Worm (Caenorhabditis elegans): ENCODE measurements around the gene srt-55.
A peak's percentile ranks its signal among the peaks of the same experiment; 100 is the strongest.

The srt-55 gene

ce11 chrIII:10076042-10076441, 30.2 kb downstream of the srt-55 start:
- TF ChIP-seq ztf-4 (tag; optimal IDR thresholded peaks at IDR 0.05) (no peak), pag-3 (tag; optimal IDR thresholded peaks at IDR 0.05; ENCODE audit: borderline replicate concordance, insufficient read depth) (no peak), dpl-1 (GFP tag; optimal IDR thresholded peaks at IDR 0.05) (peak in 1 of 3 experiments; percentile 8), irx-1 (tag; optimal IDR thresholded peaks at IDR 0.05) (no peak), dsc-1 (tag; optimal IDR thresholded peaks at IDR 0.05) (no peak), efl-1 (optimal IDR thresholded peaks at IDR 0.05) (no peak), efl-1 (GFP tag; optimal IDR thresholded peaks at IDR 0.05 in 1 of 2) (peak in 1 of 2 experiments; percentile 4), nhr-28 (tag; optimal IDR thresholded peaks at IDR 0.05) (no peak), efl-3 (GFP tag; optimal IDR thresholded peaks at IDR 0.05) (no peak), elt-2 (tag; optimal IDR thresholded peaks at IDR 0.05) (no peak)

- no peak for TF ChIP-seq lin-13 (GFP tag; optimal IDR thresholded peaks at IDR 0.05)
- TF ChIP-seq isw-1 (GFP tag; IDR thresholded peaks at IDR 0.05): no peak
- no peak for TF ChIP-seq C34B4.2 (tag; optimal IDR thresholded peaks at IDR 0.05)
- TF ChIP-seq tbx-2 (tag; optimal IDR thresholded peaks at IDR 0.05): no peak
- no peak for TF ChIP-seq nhr-47 (tag; optimal IDR thresholded peaks at IDR 0.05)
- no peak for TF ChIP-seq ceh-8 (GFP tag; optimal IDR thresholded peaks at IDR 0.05)
- TF ChIP-seq ama-1 (optimal IDR thresholded peaks at IDR 0.05): no peak
- TF ChIP-seq nhr-11 (tag; optimal IDR thresholded peaks at IDR 0.05): no peak
- TF ChIP-seq unc-30 (tag; optimal IDR thresholded peaks at IDR 0.05): no peak
- no peak for TF ChIP-seq ceh-82 (tag; optimal IDR thresholded peaks at IDR 0.05)
These were observed 37.0 kb downstream of the srt-55 start, which contains the start of gene T16G12.6 for ce11 chrIII:10069278-10069677. Gene T16G12.6 (plus strand): TSS chrIII:10069578.

ce11 chrIII:10064140-10064539, 42.1 kb downstream of the srt-55 start, which contains the start of gene ekl-6:
Gene ekl-6 (plus strand): TSS chrIII:10064404.
- TF ChIP-seq nhr-19 (GFP tag; conservative IDR thresholded peaks at IDR 0.05) (no peak; the same call in 1 of the 2 replicates), nhr-84 (tag; optimal IDR thresholded peaks at IDR 0.05) (no peak), unc-86 (tag; optimal IDR thresholded peaks at IDR 0.05) (peak; percentile 60), snu-23 (GFP tag; optimal IDR thresholded peaks at IDR 0.05) (no peak), lsy-2 (tag; optimal IDR thresholded peaks at IDR 0.05) (peak in 1 of 2 experiments; percentile 71), fkh-10 (GFP tag; optimal IDR thresholded peaks at IDR 0.05) (no peak), jun-1 (tag; optimal IDR thresholded peaks at IDR 0.05) (no peak), ceh-63 (GFP tag; optimal IDR thresholded peaks at IDR 0.05) (no peak), blmp-1 (tag; optimal IDR thresholded peaks at IDR 0.05) (no peak), rnt-1 (tag; optimal IDR thresholded peaks at IDR 0.05) (peak; percentile 97), unc-30 (tag; optimal IDR thresholded peaks at IDR 0.05) (no peak), nhr-237 (tag; optimal IDR thresholded peaks at IDR 0.05) (no peak), tlp-1 (tag; optimal IDR thresholded peaks at IDR 0.05) (no peak), mep-1 (tag; optimal IDR thresholded peaks at IDR 0.05) (peak; percentile 47), fkh-4 (tag; optimal IDR thresholded peaks at IDR 0.05; ENCODE audit: borderline replicate concordance) (peak; percentile 87), unc-130 (tag; optimal IDR thresholded peaks at IDR 0.05) (no peak), aha-1 (tag; optimal IDR thresholded peaks at IDR 0.05) (no peak), lin-13 (GFP tag; optimal IDR thresholded peaks at IDR 0.05) (peak; percentile 25), nhr-20 (tag; optimal IDR thresholded peaks at IDR 0.05) (peak; percentile 75), nhr-71 (tag; optimal IDR thresholded peaks at IDR 0.05) (no peak), nhr-47 (tag; optimal IDR thresholded peaks at IDR 0.05) (peak; percentile 80), nhr-28 (tag; optimal IDR thresholded peaks at IDR 0.05) (no peak), ceh-90 (tag; optimal IDR thresholded peaks at IDR 0.05) (peak; percentile 90), tbx-2 (tag; optimal IDR thresholded peaks at IDR 0.05) (peak; percentile 80), efl-1 (optimal IDR thresholded peaks at IDR 0.05) (peak; percentile 44 to 67), efl-1 (GFP tag; optimal IDR thresholded peaks at IDR 0.05 in 1 of 2) (peak; percentile 56 to 93), skn-1 (tag; optimal IDR thresholded peaks at IDR 0.05) (peak; percentile 13), pag-3 (tag; optimal IDR thresholded peaks at IDR 0.05; ENCODE audit: borderline replicate concordance, insufficient read depth) (no peak), sptf-1 (tag; optimal IDR thresholded peaks at IDR 0.05) (no peak), ztf-4 (tag; optimal IDR thresholded peaks at IDR 0.05) (no peak), mab-9 (GFP tag; IDR thresholded peaks at IDR 0.05) (no peak), efl-3 (GFP tag; optimal IDR thresholded peaks at IDR 0.05) (no peak), isw-1 (GFP tag; IDR thresholded peaks at IDR 0.05) (peak; percentile 23), sox-4 (tag; optimal IDR thresholded peaks at IDR 0.05) (peak; percentile 82), alr-1 (tag; optimal IDR thresholded peaks at IDR 0.05; ENCODE audit: borderline replicate concordance) (no peak), grh-1 (GFP tag; IDR thresholded peaks at IDR 0.05) (0 out of 2 replicates have a peak, but pooled peaks have one; percentile 44), mef-2 (tag; optimal IDR thresholded peaks at IDR 0.05) (no peak), nhr-11 (tag; optimal IDR thresholded peaks at IDR 0.05) (no peak), swsn-7 (tag; optimal IDR thresholded peaks at IDR 0.05) (peak; percentile 69), lin-14 (GFP tag; optimal IDR thresholded peaks at IDR 0.05) (no peak)

Measured in whole organism, L1 larva.